Fruit fly (Drosophila melanogaster): ENCODE measurements around the gene Task7.

Gene Task7

DNA sequence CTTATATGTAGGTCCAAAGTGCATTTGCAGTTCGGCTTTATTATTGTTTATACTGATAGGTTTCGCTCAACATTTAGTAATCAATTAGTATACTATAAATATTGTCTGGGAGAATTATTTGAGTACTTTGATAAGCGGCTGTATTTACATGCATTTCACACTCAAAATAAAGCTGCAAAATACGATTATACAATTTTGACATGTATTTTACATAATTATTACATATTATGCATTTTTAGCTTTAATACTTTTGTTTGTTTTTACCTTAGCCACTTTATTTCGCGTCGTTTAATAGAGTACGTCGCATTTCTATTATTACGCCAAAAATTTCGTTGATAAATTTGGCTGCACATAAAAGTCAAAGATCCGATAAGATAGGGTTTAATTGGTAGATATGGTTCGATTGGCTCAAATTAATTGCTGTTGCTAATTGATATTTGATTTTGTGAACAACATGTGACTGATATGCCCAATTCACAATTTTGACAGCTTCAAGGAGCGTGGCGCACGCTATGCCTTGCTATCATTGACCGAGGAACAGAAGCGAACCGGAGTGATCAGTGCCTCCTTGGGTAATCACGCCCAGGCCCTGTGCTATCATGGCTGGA is 46.1 kb downstream of the Task7 start:
- TF ChIP-seq EcR (GFP tag; optimal IDR thresholded peaks at IDR 0.05) (no peak), psq (optimal IDR thresholded peaks at IDR 0.05) (no peak), pan (optimal IDR thresholded peaks at IDR 0.05) (no peak), CG8478 (optimal IDR thresholded peaks at IDR 0.05) (no peak)

DNA sequence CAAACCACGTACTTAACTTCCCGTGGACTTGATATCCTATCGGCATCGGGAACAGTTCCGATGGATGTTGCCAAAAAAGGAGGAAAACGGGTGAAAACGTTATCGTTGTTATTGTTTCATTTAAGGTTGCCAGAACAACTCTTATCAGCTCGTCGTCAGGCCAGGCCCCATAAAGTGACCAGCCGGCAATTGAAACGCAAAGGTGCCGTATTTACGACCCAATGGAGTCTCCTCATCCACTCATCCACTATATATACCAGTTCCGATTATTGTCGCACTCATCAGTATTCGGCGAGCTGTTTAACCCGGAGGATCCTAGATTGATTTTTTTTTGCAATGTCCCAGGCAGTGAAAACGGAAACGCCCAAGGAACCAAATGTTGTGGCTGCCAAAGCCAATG is 47.0 kb downstream of the Task7 start, which contains the start of gene Srr:
Gene Srr (plus strand): TSS at position 278 of the 400 bp plus-strand sequence.
- TF ChIP-seq EcR (GFP tag; optimal IDR thresholded peaks at IDR 0.05) (no peak), psq (optimal IDR thresholded peaks at IDR 0.05) (no peak), pan (optimal IDR thresholded peaks at IDR 0.05) (no peak), CG8478 (optimal IDR thresholded peaks at IDR 0.05) (no peak), Dll (optimal IDR thresholded peaks at IDR 0.05) (no peak), usp (GFP tag; optimal IDR thresholded peaks at IDR 0.05) (no peak)

DNA sequence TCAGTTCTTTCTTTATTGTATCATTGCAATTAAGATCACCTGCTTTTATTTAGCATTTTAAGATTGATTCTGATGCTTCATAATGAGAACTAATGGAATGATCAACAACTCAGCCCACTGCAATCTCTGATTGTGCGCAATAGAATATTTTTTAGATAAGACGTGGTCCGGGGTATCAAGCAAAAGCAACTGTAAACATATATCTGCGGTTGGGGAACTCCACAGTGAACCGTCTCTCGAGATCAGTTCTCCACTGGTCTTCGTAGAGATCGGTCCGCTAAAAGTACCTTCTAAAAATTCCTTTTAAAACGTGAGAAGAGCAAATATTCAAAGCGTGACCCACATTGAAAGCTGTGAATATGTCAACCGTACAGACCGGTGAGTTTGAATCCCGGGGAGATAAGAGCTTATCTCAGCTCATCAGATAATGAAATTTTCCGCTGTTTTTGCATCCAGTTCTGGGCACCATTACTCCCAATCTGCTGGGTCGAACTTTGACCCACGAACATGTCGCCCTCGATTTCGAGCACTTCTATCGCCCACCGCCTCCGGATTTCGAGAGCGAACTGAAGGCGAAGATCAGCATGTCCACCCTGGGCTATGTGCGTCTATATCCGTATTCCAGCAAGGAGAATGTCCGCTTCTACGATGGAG is 48.9 kb downstream of the Task7 start, which contains the start of gene CG18473:
Gene CG18473 (plus strand): TSS at position 240 of the 654 bp plus-strand sequence.
- TF ChIP-seq EcR (GFP tag; optimal IDR thresholded peaks at IDR 0.05) (no peak), pan (optimal IDR thresholded peaks at IDR 0.05) (no peak), CG8478 (optimal IDR thresholded peaks at IDR 0.05) (no peak), Dll (optimal IDR thresholded peaks at IDR 0.05) (no peak), psq (optimal IDR thresholded peaks at IDR 0.05) (no peak), usp (GFP tag; optimal IDR thresholded peaks at IDR 0.05) (no peak)

Measured in whole organism.